Worm (Caenorhabditis elegans): Measurements from ENCODE around the gene ctns-1.

Gene ctns-1

ce11 chrII:8091528-8091927 is 45.2 kb downstream of the ctns-1 start:
- TF ChIP-seq drap-1 (GFP tag; optimal IDR thresholded peaks at IDR 0.05) = peak; percentile 27
- TF ChIP-seq pha-4 (tag; optimal IDR thresholded peaks at IDR 0.05) = no peak
- no peak for TF ChIP-seq lin-32 (GFP tag; optimal IDR thresholded peaks at IDR 0.05)
- TF ChIP-seq ceh-83 (GFP tag; optimal IDR thresholded peaks at IDR 0.05) = peak; percentile 37
- no peak for TF ChIP-seq nhr-2 (tag; optimal IDR thresholded peaks at IDR 0.05)
- TF ChIP-seq ceh-39 (tag; optimal IDR thresholded peaks at IDR 0.05) = peak; percentile 25
- no peak for TF ChIP-seq snpc-4 (tag; optimal IDR thresholded peaks at IDR 0.05)
- TF ChIP-seq M03D4.4 (tag; optimal IDR thresholded peaks at IDR 0.05) = no peak
- TF ChIP-seq unc-120 (tag; optimal IDR thresholded peaks at IDR 0.05; ENCODE audit: poor library complexity, severe bottlenecking) = no peak
- TF ChIP-seq sptf-1 (tag; optimal IDR thresholded peaks at IDR 0.05) = peak; percentile 17
- TF ChIP-seq blmp-1 (tag; optimal IDR thresholded peaks at IDR 0.05) = no peak

DNA sequence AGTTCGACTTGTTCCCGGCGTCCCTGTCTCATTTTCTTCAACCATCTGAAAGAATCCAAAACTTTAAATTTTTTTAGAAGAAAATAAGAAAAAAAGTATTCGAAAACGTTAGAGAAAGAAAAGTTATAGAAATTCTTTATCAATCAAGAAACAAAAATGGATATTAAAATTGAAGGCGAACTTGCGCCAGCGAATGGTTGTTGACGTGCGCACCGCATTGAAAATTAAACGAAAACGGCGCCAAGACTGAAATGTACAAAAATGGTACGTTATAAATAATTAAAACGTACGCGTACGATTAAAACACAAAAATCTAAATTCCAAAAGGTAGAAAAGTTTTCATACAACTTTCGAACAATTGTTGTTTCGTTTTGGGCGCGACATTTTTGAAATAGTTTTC is 49.9 kb downstream of the ctns-1 start, which contains the start of gene K02C4.3:
K02C4.3 (minus strand) TSS at position 51 of the 400 bp plus-strand sequence.
- TF ChIP-seq bed-3 (GFP tag; optimal IDR thresholded peaks at IDR 0.05) = no peak
- TF ChIP-seq mep-1 (tag; optimal IDR thresholded peaks at IDR 0.05) = peak; percentile 60
- TF ChIP-seq lsy-2 (tag; optimal IDR thresholded peaks at IDR 0.05) = peak; percentile 63
